Fruit fly (Drosophila melanogaster) whole organism, embryonic: ENCODE data around the gene HemK1.

Experiments used
- Abd-B ChIP-seq: fragments of 200-800 bp; sonication (Bioruptor generic); optimal IDR thresholded peaks from 2 replicates; lab custom pipeline; 2018; ENCODE audit warnings: missing biosample characterization, mild to moderate bottlenecking, missing genetic modification characterization, moderate library complexity
- Atf6 ChIP-seq: fragments of 200-800 bp; sonication (Bioruptor generic); IDR thresholded peaks from 2 replicates; pipeline ENCODE4 v1.3.6; 2022; ENCODE audit warnings: missing biosample characterization, missing genetic modification characterization
- CG10462 ChIP-seq: fragments of 200-800 bp; sonication (Bioruptor generic); optimal IDR thresholded peaks from 2 replicates; lab custom pipeline; 2016; ENCODE audit warnings: missing biosample characterization, missing genetic modification characterization
- CG11247 ChIP-seq: fragments of 200-800 bp; sonication (Bioruptor generic); IDR thresholded peaks from 2 replicates; pipeline ENCODE4 v1.3.6; 2022; ENCODE audit warnings: missing biosample characterization, missing genetic modification characterization
- CG12155 ChIP-seq: fragments of 200-800 bp; sonication (Bioruptor generic); optimal IDR thresholded peaks from 3 replicates; lab custom pipeline; 2016; ENCODE audit warnings: missing biosample characterization, missing genetic modification characterization
- CG12299 ChIP-seq: fragments of 200-800 bp; sonication (Bioruptor generic); optimal IDR thresholded peaks from 2 replicates; lab custom pipeline; 2018; ENCODE audit warnings: missing biosample characterization, mild to moderate bottlenecking, missing genetic modification characterization
- CG12391 ChIP-seq: fragments of 200-800 bp; sonication (Bioruptor generic); optimal IDR thresholded peaks from 3 replicates; lab custom pipeline; 2018; ENCODE audit warnings: missing biosample characterization, mild to moderate bottlenecking, missing genetic modification characterization, moderate library complexity
- CG12942 ChIP-seq: fragments of 200-800 bp; sonication (Bioruptor generic); optimal IDR thresholded peaks from 3 replicates; lab custom pipeline; 2016; ENCODE audit warnings: missing biosample characterization, missing genetic modification characterization
- CG15514 ChIP-seq: fragments of 200-800 bp; sonication (Bioruptor generic); optimal IDR thresholded peaks from 3 replicates; lab custom pipeline; 2017; ENCODE audit warnings: missing biosample characterization, missing genetic modification characterization, mild to moderate bottlenecking, moderate library complexity, missing genetic modification reagents
- CG16813 ChIP-seq: fragments of 200-800 bp; sonication (Bioruptor generic); IDR thresholded peaks from 3 replicates; pipeline ENCODE4 v1.3.6; 2022; ENCODE audit warnings: missing biosample characterization, missing genetic modification characterization; ENCODE audit not compliant: partially characterized antibody
- CG17361 ChIP-seq: fragments of 200-800 bp; sonication (Bioruptor generic); IDR thresholded peaks from 3 replicates; pipeline ENCODE4 v1.3.6; 2022; ENCODE audit warnings: missing biosample characterization, missing genetic modification characterization
- CG2199 ChIP-seq: fragments of 200-800 bp; sonication (Bioruptor generic); IDR thresholded peaks from 3 replicates; pipeline ENCODE4 v1.3.6; 2022; ENCODE audit warnings: missing biosample characterization, missing genetic modification characterization
- CG3163 ChIP-seq: fragments of 200-800 bp; sonication (Bioruptor generic); optimal IDR thresholded peaks from 3 replicates; lab custom pipeline; 2016; ENCODE audit warnings: missing biosample characterization, missing genetic modification characterization
- CG34376 ChIP-seq: fragments of 200-800 bp; sonication (Bioruptor generic); optimal IDR thresholded peaks from 2 replicates; lab custom pipeline; 2018; ENCODE audit warnings: missing biosample characterization, mild to moderate bottlenecking, missing genetic modification characterization
- CG5953 ChIP-seq: fragments of 200-800 bp; sonication (Bioruptor generic); IDR thresholded peaks from 2 replicates; pipeline ENCODE4 v1.3.6; 2022; ENCODE audit warnings: missing biosample characterization, missing genetic modification characterization
- CG6272 ChIP-seq: fragments of 200-800 bp; sonication (Bioruptor generic); IDR thresholded peaks from 2 replicates; pipeline ENCODE4 v1.3.6; 2022; ENCODE audit warnings: missing biosample characterization, missing genetic modification characterization
- CG8388 ChIP-seq: fragments of 200-800 bp; sonication (Bioruptor generic); optimal IDR thresholded peaks from 2 replicates; lab custom pipeline; 2019; ENCODE audit warnings: missing biosample characterization, mild to moderate bottlenecking, missing genetic modification characterization, moderate library complexity
- CrebB ChIP-seq: fragments of 200-800 bp; sonication (Bioruptor generic); optimal IDR thresholded peaks from 3 replicates; lab custom pipeline; 2018; ENCODE audit warnings: missing biosample characterization, mild to moderate bottlenecking, missing genetic modification characterization
- Elba2 ChIP-seq: fragments of 200-800 bp; sonication (Bioruptor generic); optimal IDR thresholded peaks from 3 replicates; lab custom pipeline; 2016; ENCODE audit warnings: missing biosample characterization, missing genetic modification characterization
- Gug ChIP-seq: fragments of 200-800 bp; sonication (Bioruptor generic); IDR thresholded peaks from 4 replicates; pipeline ENCODE4 v1.3.6; 2022; ENCODE audit warnings: missing biosample characterization, missing genetic modification characterization
- Hr39 ChIP-seq: fragments of >200 bp; optimal IDR thresholded peaks from 2 replicates; lab custom pipeline; 2017
- MBD-R2 ChIP-seq: fragments of 200-800 bp; sonication (Bioruptor generic); IDR thresholded peaks from 2 replicates; pipeline ENCODE4 v1.3.6; 2022; ENCODE audit warnings: missing biosample characterization, missing genetic modification characterization
- NK7.1 ChIP-seq: fragments of 200-800 bp; sonication (Bioruptor generic); optimal IDR thresholded peaks from 3 replicates; lab custom pipeline; 2016; ENCODE audit warnings: missing biosample characterization, missing genetic modification characterization
- Neu2 ChIP-seq: fragments of 200-800 bp; sonication (Bioruptor generic); optimal IDR thresholded peaks from 3 replicates; lab custom pipeline; 2016; ENCODE audit warnings: missing biosample characterization, missing genetic modification characterization, borderline replicate concordance
- Nf-YC ChIP-seq: fragments of 200-800 bp; optimal IDR thresholded peaks from 3 replicates; lab custom pipeline; 2019; ENCODE audit warnings: missing biosample characterization, mild to moderate bottlenecking, missing genetic modification characterization, moderate library complexity
- PHDP ChIP-seq: fragments of 200-800 bp; sonication (Bioruptor generic); optimal IDR thresholded peaks from 3 replicates; lab custom pipeline; 2018; ENCODE audit warnings: missing biosample characterization, mild to moderate bottlenecking, missing genetic modification characterization, moderate library complexity
- Poxn ChIP-seq: fragments of 200-800 bp; sonication (Bioruptor generic); IDR thresholded peaks from 2 replicates; pipeline ENCODE4 v1.3.6; 2022; ENCODE audit warnings: missing biosample characterization, missing genetic modification characterization
- Rx ChIP-seq: fragments of 200-800 bp; sonication (Bioruptor generic); IDR thresholded peaks from 2 replicates; pipeline ENCODE4 v1.3.6; 2022; ENCODE audit warnings: missing biosample characterization, missing genetic modification characterization
- Scr ChIP-seq: fragments of 200-800 bp; sonication (Bioruptor generic); IDR thresholded peaks from 2 replicates; pipeline ENCODE4 v1.3.6; 2022; ENCODE audit warnings: missing biosample characterization, missing genetic modification characterization; ENCODE audit not compliant: partially characterized antibody
- Side ChIP-seq: fragments of 200-800 bp; sonication (Bioruptor generic); optimal IDR thresholded peaks from 2 replicates; lab custom pipeline; 2016; ENCODE audit warnings: missing biosample characterization, missing genetic modification characterization
- Vsx1 ChIP-seq: fragments of 200-800 bp; sonication (Bioruptor generic); optimal IDR thresholded peaks from 2 replicates; lab custom pipeline; 2017; ENCODE audit warnings: missing biosample characterization, mild to moderate bottlenecking, missing genetic modification characterization, missing genetic modification reagents
- bsh ChIP-seq, 2 experiments: fragments of 200-800 bp; sonication (Bioruptor generic); optimal IDR thresholded peaks; 2 replicates each; lab custom pipeline; 2017 to 2018; ENCODE audit warnings: mild to moderate bottlenecking in 2 of 2, missing biosample characterization in 2 of 2, missing genetic modification characterization in 2 of 2, moderate library complexity in 1 of 2
- crc ChIP-seq: fragments of 200-800 bp; sonication (Bioruptor generic); optimal IDR thresholded peaks from 2 replicates; lab custom pipeline; 2016; ENCODE audit warnings: missing biosample characterization, missing genetic modification characterization
- da ChIP-seq: fragments of 200-800 bp; sonication (Bioruptor generic); optimal IDR thresholded peaks from 2 replicates; lab custom pipeline; 2016; ENCODE audit warnings: missing biosample characterization, missing genetic modification characterization
- ewg ChIP-seq: fragments of 200-800 bp; sonication (Bioruptor generic); optimal IDR thresholded peaks from 3 replicates; lab custom pipeline; 2017; ENCODE audit warnings: mild to moderate bottlenecking, missing biosample characterization, missing genetic modification reagents, missing genetic modification characterization
- eyg ChIP-seq: fragments of 200-800 bp; sonication (Bioruptor generic); optimal IDR thresholded peaks from 3 replicates; lab custom pipeline; 2016; ENCODE audit warnings: missing biosample characterization, missing genetic modification characterization
- fru ChIP-seq: fragments of >200 bp; optimal IDR thresholded peaks from 2 replicates; lab custom pipeline; 2017
- insv ChIP-seq, 2 experiments: fragments of 200-800 bp; sonication (Bioruptor generic); optimal IDR thresholded peaks; 3 replicates each; lab custom pipeline; 2016 to 2018; ENCODE audit warnings: missing biosample characterization in 2 of 2, missing genetic modification characterization in 2 of 2
- ken ChIP-seq: fragments of 200-800 bp; sonication (Bioruptor generic); IDR thresholded peaks from 3 replicates; pipeline ENCODE4 v1.3.6; 2022; ENCODE audit warnings: missing biosample characterization, missing genetic modification characterization
- klu ChIP-seq: fragments of 200-800 bp; sonication (Bioruptor generic); IDR thresholded peaks from 2 replicates; pipeline ENCODE4 v1.3.6; 2022; ENCODE audit warnings: missing biosample characterization, missing genetic modification characterization
- maf-S ChIP-seq: fragments of 200-800 bp; sonication (Bioruptor generic); optimal IDR thresholded peaks from 2 replicates; lab custom pipeline; 2016; ENCODE audit warnings: missing biosample characterization, missing genetic modification characterization
- nerfin-1 ChIP-seq: fragments of 200-800 bp; sonication (Bioruptor generic); optimal IDR thresholded peaks from 3 replicates; lab custom pipeline; 2019; ENCODE audit warnings: missing biosample characterization, mild to moderate bottlenecking, missing genetic modification characterization, moderate library complexity
- nerfin-2 ChIP-seq: fragments of 200-800 bp; sonication (Bioruptor generic); IDR thresholded peaks from 2 replicates; pipeline ENCODE4 v1.3.6; 2022; ENCODE audit warnings: missing biosample characterization, missing genetic modification characterization; ENCODE audit not compliant: partially characterized antibody
- pho ChIP-seq: fragments of 200-800 bp; sonication (Bioruptor generic); optimal IDR thresholded peaks from 2 replicates; lab custom pipeline; 2016; ENCODE audit warnings: missing biosample characterization, missing genetic modification characterization
- phol ChIP-seq: fragments of 200-800 bp; sonication (Bioruptor generic); optimal IDR thresholded peaks from 3 replicates; lab custom pipeline; 2018; ENCODE audit warnings: missing biosample characterization, mild to moderate bottlenecking, missing genetic modification characterization, moderate library complexity
- pzg ChIP-seq: fragments of 200-800 bp; sonication (Bioruptor generic); optimal IDR thresholded peaks from 3 replicates; lab custom pipeline; 2018; ENCODE audit warnings: missing biosample characterization, mild to moderate bottlenecking, missing genetic modification characterization, moderate library complexity
- sim ChIP-seq: fragments of 200-800 bp; sonication (Bioruptor generic); IDR thresholded peaks from 2 replicates; pipeline ENCODE4 v1.3.6; 2022; ENCODE audit warnings: missing biosample characterization, missing genetic modification characterization
- so ChIP-seq: fragments of 200-800 bp; sonication (Bioruptor generic); IDR thresholded peaks from 3 replicates; pipeline ENCODE4 v1.3.6; 2022; ENCODE audit warnings: missing biosample characterization, missing genetic modification characterization
- sug ChIP-seq: fragments of 200-800 bp; optimal IDR thresholded peaks from 2 replicates; lab custom pipeline; 2019; ENCODE audit warnings: missing biosample characterization, mild to moderate bottlenecking, missing genetic modification characterization, moderate library complexity
- trem ChIP-seq: fragments of 200-800 bp; optimal IDR thresholded peaks from 3 replicates; lab custom pipeline; 2019; ENCODE audit warnings: missing biosample characterization, mild to moderate bottlenecking, missing genetic modification characterization, moderate library complexity
- unpg ChIP-seq: fragments of 200-800 bp; sonication (Bioruptor generic); optimal IDR thresholded peaks from 3 replicates; lab custom pipeline; 2018; ENCODE audit warnings: missing biosample characterization, mild to moderate bottlenecking, missing genetic modification characterization, moderate library complexity
- zfh2 ChIP-seq: fragments of 200-800 bp; sonication (Bioruptor generic); optimal IDR thresholded peaks from 2 replicates; lab custom pipeline; 2016; ENCODE audit warnings: missing biosample characterization, missing genetic modification characterization

The HemK1 gene

dm6 chr2L:6498448-6498847, 30.9 kb upstream of the HemK1 start, which contains the start of gene CG31637 (continued):
- TF ChIP-seq so (GFP tag; lab: Robert Waterston, UW) (0 out of 3 replicates have a peak, but pooled peaks have one; percentile 15), Abd-B (GFP tag; lab: Kevin White, UChicago) (no peak), CrebB (tag; lab: Kevin White, UChicago) (peak; percentile 21), Scr (peak; percentile 15; the same call in 1 of the 2 replicates), Atf6 (GFP tag; lab: Robert Waterston, UW) (no peak), insv (GFP tag; optimal IDR thresholded peaks at IDR 0.05; lab: Kevin White, UChicago) (no peak), Neu2 (peak; percentile 6), CG11247 (no peak), Nf-YC (peak; percentile 77), nerfin-1 (no peak), Elba2 (no peak), sug (tag; lab: Kevin White, UChicago) (peak; percentile 49), CG8388 (GFP tag; lab: Kevin White, UChicago) (no peak), da (GFP tag; lab: Kevin White, UChicago) (no peak), CG6272 (GFP tag; lab: Robert Waterston, UW) (no peak), PHDP (tag; lab: Kevin White, UChicago) (peak; percentile 9), pzg (GFP tag; lab: Kevin White, UChicago) (peak; percentile 94), MBD-R2 (GFP tag; lab: Robert Waterston, UW) (peak; percentile 82), NK7.1 (GFP tag; lab: Kevin White, UChicago) (no peak), CG5953 (GFP tag; lab: Robert Waterston, UW) (0 out of 2 replicates have a peak, but pooled peaks have one; percentile 49), CG2199 (GFP tag; lab: Robert Waterston, UW) (0 out of 3 replicates have a peak, but pooled peaks have one; percentile 11), sim (GFP tag; lab: Robert Waterston, UW) (no peak), trem (tag; lab: Kevin White, UChicago) (peak; percentile 28), Vsx1 (GFP tag; lab: Kevin White, UChicago) (no peak), bsh (GFP tag; optimal IDR thresholded peaks at IDR 0.05; lab: Kevin White, UChicago) (peak; percentile 14 to 21), zfh2 (GFP tag; lab: Kevin White, UChicago) (no peak), pho (GFP tag; lab: Kevin White, UChicago) (peak; percentile 3), CG12391 (peak; percentile 12), nerfin-2 (GFP tag; lab: Robert Waterston, UW) (no peak; the same call in 1 of the 2 replicates), ewg (peak; percentile 19), crc (GFP tag; lab: Kevin White, UChicago) (no peak), CG12299 (tag; lab: Kevin White, UChicago) (peak; percentile 27), phol (tag; lab: Kevin White, UChicago) (no peak), CG16813 (GFP tag; lab: Robert Waterston, UW) (0 out of 3 replicates have a peak, but pooled peaks have one; percentile 25), fru (lab: Kevin White, UChicago) (peak; percentile 14), ken (GFP tag; lab: Robert Waterston, UW) (no peak), CG12155 (GFP tag; lab: Kevin White, UChicago) (peak; percentile 26), CG34376 (GFP tag; lab: Kevin White, UChicago) (peak; percentile 55), Gug (GFP tag; lab: Robert Waterston, UW) (no peak), CG15514 (GFP tag; lab: Kevin White, UChicago) (peak; percentile 71), maf-S (GFP tag; lab: Kevin White, UChicago) (no peak), Hr39 (lab: Kevin White, UChicago) (no peak), CG10462 (GFP tag; lab: Kevin White, UChicago) (no peak), Poxn (GFP tag; lab: Robert Waterston, UW) (no peak), CG12942 (GFP tag; lab: Kevin White, UChicago) (no peak), Rx (GFP tag; lab: Robert Waterston, UW) (no peak), klu (GFP tag; lab: Robert Waterston, UW) (no peak), CG17361 (GFP tag; lab: Robert Waterston, UW) (0 out of 3 replicates have a peak, but pooled peaks have one; percentile 13), CG3163 (peak; percentile 6), unpg (no peak), Side (GFP tag; lab: Kevin White, UChicago) (peak; percentile 19), eyg (GFP tag; lab: Kevin White, UChicago) (no peak)
